Fruit fly (Drosophila melanogaster) whole organism, embryonic: ENCODE data around the gene Mgat3.
A peak's percentile ranks its signal among the peaks of the same experiment; 100 is the strongest.

ENCODE experiments used
- Atf-2 ChIP-seq: fragments of 200-800 bp; sonication (Bioruptor generic); optimal IDR thresholded peaks from 2 replicates; lab custom pipeline; 2016; ENCODE audit warnings: missing biosample characterization, missing genetic modification characterization
- Atf6 ChIP-seq: fragments of 200-800 bp; sonication (Bioruptor generic); IDR thresholded peaks from 2 replicates; pipeline ENCODE4 v1.3.6; 2022; ENCODE audit warnings: missing biosample characterization, missing genetic modification characterization
- BtbVII ChIP-seq: fragments of 200-800 bp; sonication (Bioruptor generic); optimal IDR thresholded peaks from 3 replicates; lab custom pipeline; 2017; ENCODE audit warnings: missing biosample characterization, mild to moderate bottlenecking, missing genetic modification characterization
- CG11504 ChIP-seq: fragments of 200-800 bp; sonication (Bioruptor generic); optimal IDR thresholded peaks from 3 replicates; lab custom pipeline; 2019; ENCODE audit warnings: missing biosample characterization, mild to moderate bottlenecking, missing genetic modification characterization, moderate library complexity
- CG1233 ChIP-seq: fragments of 200-800 bp; sonication (Bioruptor generic); optimal IDR thresholded peaks from 4 replicates; lab custom pipeline; 2018; ENCODE audit warnings: missing biosample characterization, mild to moderate bottlenecking, missing genetic modification characterization
- CG12659 ChIP-seq: fragments of 200-800 bp; sonication (Bioruptor generic); optimal IDR thresholded peaks from 3 replicates; lab custom pipeline; 2017; ENCODE audit warnings: mild to moderate bottlenecking, missing biosample characterization, missing genetic modification reagents, missing genetic modification characterization
- CG13123 ChIP-seq: fragments of 200-800 bp; sonication (Bioruptor generic); optimal IDR thresholded peaks from 2 replicates; lab custom pipeline; 2016; ENCODE audit warnings: missing biosample characterization, missing genetic modification characterization
- CG13296 ChIP-seq: fragments of 200-800 bp; sonication (Bioruptor generic); optimal IDR thresholded peaks from 3 replicates; lab custom pipeline; 2018; ENCODE audit warnings: missing biosample characterization, mild to moderate bottlenecking, missing genetic modification characterization
- CG2199 ChIP-seq: fragments of 200-800 bp; sonication (Bioruptor generic); IDR thresholded peaks from 3 replicates; pipeline ENCODE4 v1.3.6; 2022; ENCODE audit warnings: missing biosample characterization, missing genetic modification characterization
- CG2889 ChIP-seq: fragments of 200-800 bp; sonication (Bioruptor generic); IDR thresholded peaks from 3 replicates; pipeline ENCODE4 v1.3.6; 2022; ENCODE audit warnings: missing biosample characterization, missing genetic modification characterization
- CG31441 ChIP-seq: fragments of 200-800 bp; sonication (Bioruptor generic); IDR thresholded peaks from 2 replicates; pipeline ENCODE4 v1.3.6; 2022; ENCODE audit warnings: missing biosample characterization, missing genetic modification characterization
- CG3847 ChIP-seq: fragments of 200-800 bp; sonication (Bioruptor generic); IDR thresholded peaks from 2 replicates; pipeline ENCODE4 v1.3.6; 2022; ENCODE audit warnings: missing biosample characterization, missing genetic modification characterization
- CG42726 ChIP-seq: fragments of 200-800 bp; sonication (Bioruptor generic); IDR thresholded peaks from 2 replicates; pipeline ENCODE4 v1.3.6; 2022; ENCODE audit warnings: missing biosample characterization, missing genetic modification characterization; ENCODE audit not compliant: partially characterized antibody
- CG4360 ChIP-seq: fragments of 200-800 bp; sonication (Bioruptor generic); IDR thresholded peaks from 2 replicates; pipeline ENCODE4 v1.3.6; 2022; ENCODE audit warnings: missing biosample characterization, missing genetic modification characterization
- CG4707 ChIP-seq: fragments of 200-800 bp; sonication (Bioruptor generic); optimal IDR thresholded peaks from 2 replicates; lab custom pipeline; 2018; ENCODE audit warnings: missing biosample characterization, mild to moderate bottlenecking, missing genetic modification characterization, moderate library complexity
- CG4854 ChIP-seq: fragments of 200-800 bp; sonication (Bioruptor generic); optimal IDR thresholded peaks from 2 replicates; lab custom pipeline; 2016; ENCODE audit warnings: missing biosample characterization, missing genetic modification characterization, inconsistent platforms
- CG6254 ChIP-seq: fragments of 200-800 bp; sonication (Bioruptor generic); optimal IDR thresholded peaks from 3 replicates; lab custom pipeline; 2017; ENCODE audit warnings: mild to moderate bottlenecking, missing biosample characterization, missing genetic modification reagents, missing genetic modification characterization
- CG6854 ChIP-seq: fragments of 200-800 bp; sonication (Bioruptor generic); optimal IDR thresholded peaks from 3 replicates; lab custom pipeline; 2017; ENCODE audit warnings: missing biosample characterization, mild to moderate bottlenecking, missing genetic modification characterization
- CG7745 ChIP-seq: fragments of 200-800 bp; sonication (Bioruptor generic); optimal IDR thresholded peaks from 2 replicates; lab custom pipeline; 2018; ENCODE audit warnings: missing biosample characterization, mild to moderate bottlenecking, missing genetic modification characterization, moderate library complexity
- CG7786 ChIP-seq: fragments of 200-800 bp; sonication (Bioruptor generic); optimal IDR thresholded peaks from 2 replicates; lab custom pipeline; 2016; ENCODE audit warnings: missing biosample characterization, missing genetic modification characterization
- CG8944 ChIP-seq: fragments of 200-800 bp; sonication (Bioruptor generic); optimal IDR thresholded peaks from 3 replicates; lab custom pipeline; 2016; ENCODE audit warnings: missing biosample characterization, missing genetic modification characterization
- CG9215 ChIP-seq: fragments of 200-800 bp; sonication (Bioruptor generic); IDR thresholded peaks from 2 replicates; pipeline ENCODE4 v1.3.6; 2022; ENCODE audit warnings: missing biosample characterization, missing genetic modification characterization
- CG9437 ChIP-seq: fragments of 200-800 bp; sonication (Bioruptor generic); optimal IDR thresholded peaks from 2 replicates; lab custom pipeline; 2018; ENCODE audit warnings: missing biosample characterization, mild to moderate bottlenecking, missing genetic modification characterization
- Dek ChIP-seq: fragments of 200-800 bp; sonication (Bioruptor generic); optimal IDR thresholded peaks from 3 replicates; lab custom pipeline; 2019; ENCODE audit warnings: missing biosample characterization, mild to moderate bottlenecking, missing genetic modification characterization, moderate library complexity
- Fer2 ChIP-seq: fragments of 200-800 bp; sonication (Bioruptor generic); optimal IDR thresholded peaks from 2 replicates; lab custom pipeline; 2018; ENCODE audit warnings: missing biosample characterization, mild to moderate bottlenecking, missing genetic modification characterization, moderate library complexity
- H15 ChIP-seq: fragments of 200-800 bp; sonication (Bioruptor generic); IDR thresholded peaks from 3 replicates; pipeline ENCODE4 v1.3.6; 2022; ENCODE audit warnings: missing biosample characterization, missing genetic modification characterization
- Hr39 ChIP-seq: fragments of >200 bp; optimal IDR thresholded peaks from 2 replicates; lab custom pipeline; 2017
- Lpt ChIP-seq: fragments of >200 bp; optimal IDR thresholded peaks from 2 replicates; lab custom pipeline; 2018; ENCODE audit warnings: missing biosample characterization, missing genetic modification characterization
- Neu2 ChIP-seq: fragments of 200-800 bp; sonication (Bioruptor generic); optimal IDR thresholded peaks from 3 replicates; lab custom pipeline; 2016; ENCODE audit warnings: missing biosample characterization, missing genetic modification characterization, borderline replicate concordance
- Opbp ChIP-seq: fragments of 200-800 bp; sonication (Bioruptor generic); IDR thresholded peaks from 3 replicates; pipeline ENCODE4 v1.3.6; 2022; ENCODE audit warnings: missing biosample characterization, missing genetic modification characterization; ENCODE audit not compliant: partially characterized antibody
- Ssrp ChIP-seq: fragments of 200-800 bp; sonication (Bioruptor generic); optimal IDR thresholded peaks from 2 replicates; lab custom pipeline; 2018; ENCODE audit warnings: missing biosample characterization, mild to moderate bottlenecking, missing genetic modification characterization, moderate library complexity
- Xbp1 ChIP-seq: fragments of 200-800 bp; sonication (Bioruptor generic); optimal IDR thresholded peaks from 3 replicates; lab custom pipeline; 2016; ENCODE audit warnings: missing biosample characterization, mild to moderate bottlenecking, missing genetic modification characterization
- az2 ChIP-seq: fragments of 200-800 bp; sonication (Bioruptor generic); optimal IDR thresholded peaks from 3 replicates; lab custom pipeline; 2016; ENCODE audit warnings: missing biosample characterization, missing genetic modification characterization
- bcd ChIP-seq: fragments of 200-800 bp; sonication (Bioruptor generic); optimal IDR thresholded peaks from 2 replicates; lab custom pipeline; 2017; ENCODE audit warnings: missing biosample characterization, mild to moderate bottlenecking, missing genetic modification characterization
- chinmo ChIP-seq: fragments of 200-800 bp; sonication (Bioruptor generic); IDR thresholded peaks from 4 replicates; pipeline ENCODE4 v1.3.6; 2022; ENCODE audit warnings: missing biosample characterization, missing genetic modification characterization; ENCODE audit not compliant: partially characterized antibody
- crc ChIP-seq: fragments of 200-800 bp; sonication (Bioruptor generic); optimal IDR thresholded peaks from 2 replicates; lab custom pipeline; 2016; ENCODE audit warnings: missing biosample characterization, missing genetic modification characterization
- dysf ChIP-seq: fragments of 200-800 bp; sonication (Bioruptor generic); IDR thresholded peaks from 3 replicates; pipeline ENCODE4 v1.3.6; 2022; ENCODE audit warnings: missing biosample characterization, missing genetic modification characterization
- ems ChIP-seq: fragments of 200-800 bp; sonication (Bioruptor generic); optimal IDR thresholded peaks from 3 replicates; lab custom pipeline; 2016; ENCODE audit warnings: missing biosample characterization, missing genetic modification characterization
- ewg ChIP-seq: fragments of 200-800 bp; sonication (Bioruptor generic); optimal IDR thresholded peaks from 3 replicates; lab custom pipeline; 2017; ENCODE audit warnings: mild to moderate bottlenecking, missing biosample characterization, missing genetic modification reagents, missing genetic modification characterization
- gcm2 ChIP-seq: fragments of 200-800 bp; sonication (Bioruptor generic); optimal IDR thresholded peaks from 2 replicates; lab custom pipeline; 2016; ENCODE audit warnings: missing biosample characterization, missing genetic modification characterization
- h ChIP-seq: fragments of >200 bp; optimal IDR thresholded peaks from 2 replicates; lab custom pipeline; 2017
- hb ChIP-seq: fragments of 200-800 bp; sonication (Bioruptor generic); IDR thresholded peaks from 3 replicates; pipeline ENCODE4 v1.3.6; 2022; ENCODE audit warnings: missing biosample characterization, missing genetic modification characterization; ENCODE audit not compliant: partially characterized antibody
- ind ChIP-seq: fragments of 200-800 bp; sonication (Bioruptor generic); optimal IDR thresholded peaks from 3 replicates; lab custom pipeline; 2016; ENCODE audit warnings: missing biosample characterization, missing genetic modification characterization
- jing ChIP-seq: fragments of 200-800 bp; sonication (Bioruptor generic); optimal IDR thresholded peaks from 2 replicates; lab custom pipeline; 2018; ENCODE audit warnings: missing biosample characterization, mild to moderate bottlenecking, missing genetic modification characterization
- pnt ChIP-seq: fragments of 200-800 bp; sonication (Bioruptor generic); optimal IDR thresholded peaks from 3 replicates; lab custom pipeline; 2016; ENCODE audit warnings: missing biosample characterization, missing genetic modification characterization
- row ChIP-seq: fragments of 200-800 bp; sonication (Bioruptor generic); IDR thresholded peaks from 3 replicates; pipeline ENCODE4 v1.3.6; 2022; ENCODE audit warnings: missing biosample characterization, missing genetic modification characterization
- schlank ChIP-seq: fragments of 200-800 bp; sonication (Bioruptor generic); optimal IDR thresholded peaks from 2 replicates; lab custom pipeline; 2018; ENCODE audit warnings: missing biosample characterization, mild to moderate bottlenecking, missing genetic modification characterization
- sisA ChIP-seq: fragments of 200-800 bp; sonication (Bioruptor generic); IDR thresholded peaks from 2 replicates; pipeline ENCODE4 v1.3.6; 2022; ENCODE audit warnings: missing biosample characterization, missing genetic modification characterization
- sr ChIP-seq: fragments of 200-800 bp; sonication (Bioruptor generic); IDR thresholded peaks from 3 replicates; pipeline ENCODE4 v1.3.6; 2022; ENCODE audit warnings: missing biosample characterization, missing genetic modification characterization
- stwl ChIP-seq: fragments of 200-800 bp; sonication (Bioruptor generic); optimal IDR thresholded peaks from 3 replicates; lab custom pipeline; 2018; ENCODE audit warnings: missing biosample characterization, mild to moderate bottlenecking, missing genetic modification characterization, moderate library complexity
- zfh2 ChIP-seq: fragments of 200-800 bp; sonication (Bioruptor generic); optimal IDR thresholded peaks from 2 replicates; lab custom pipeline; 2016; ENCODE audit warnings: missing biosample characterization, missing genetic modification characterization

Gene Mgat3

dm6 chr2L:13145035-13145683 is 37.2 kb downstream of the Mgat3 start (continued):
- no peak for TF ChIP-seq CG4360 (GFP tag; lab: Robert Waterston, UW)
- TF ChIP-seq pnt, result peak; percentile 41
- TF ChIP-seq ewg (GFP tag; lab: Kevin White, UChicago), result peak; percentile 23
- peak; percentile 58 for TF ChIP-seq Fer2
- TF ChIP-seq h, result no peak
- TF ChIP-seq row (GFP tag; lab: Robert Waterston, UW), result peak; percentile 88
- peak; percentile 66; the same call in 2 of the 3 replicates for TF ChIP-seq H15 (GFP tag; lab: Robert Waterston, UW)
- no peak for TF ChIP-seq Neu2 (GFP tag; lab: Kevin White, UChicago)
- peak; percentile 84; the same call in 2 of the 4 replicates for TF ChIP-seq chinmo (GFP tag; lab: Robert Waterston, UW)
- no peak for TF ChIP-seq stwl (tag; lab: Kevin White, UChicago)
- no peak for TF ChIP-seq jing
- peak; percentile 85 for TF ChIP-seq Atf6 (GFP tag; lab: Robert Waterston, UW)
- peak; percentile 54 for TF ChIP-seq CG1233 (GFP tag; lab: Kevin White, UChicago)
- peak; percentile 41 for TF ChIP-seq CG9437 (GFP tag; lab: Kevin White, UChicago)
- TF ChIP-seq BtbVII (GFP tag; lab: Kevin White, UChicago), result peak; percentile 75
- peak; percentile 74 for TF ChIP-seq CG31441 (GFP tag; lab: Robert Waterston, UW)
- peak; percentile 65 for TF ChIP-seq CG4854 (GFP tag; lab: Kevin White, UChicago)
- TF ChIP-seq CG3847, result peak; percentile 86
- peak; percentile 76 for TF ChIP-seq CG6854 (GFP tag; lab: Kevin White, UChicago)
- no peak for TF ChIP-seq sr
- no peak for TF ChIP-seq Lpt (GFP tag; lab: Kevin White, UChicago)
- TF ChIP-seq Xbp1 (GFP tag; lab: Kevin White, UChicago), result peak; percentile 76
- TF ChIP-seq Atf-2 (GFP tag; lab: Kevin White, UChicago), result peak; percentile 70
- peak; percentile 6 for TF ChIP-seq schlank (tag; lab: Kevin White, UChicago)
- peak; percentile 78 for TF ChIP-seq zfh2 (GFP tag; lab: Kevin White, UChicago)
- TF ChIP-seq bcd (GFP tag; lab: Kevin White, UChicago), result peak; percentile 71
- peak; percentile 47 for TF ChIP-seq crc (GFP tag; lab: Kevin White, UChicago)
- TF ChIP-seq Dek (tag; lab: Kevin White, UChicago), result peak; percentile 70
- no peak for TF ChIP-seq hb (GFP tag; lab: Robert Waterston, UW)
- TF ChIP-seq CG8944, result peak; percentile 48
- TF ChIP-seq ind (GFP tag; lab: Kevin White, UChicago), result peak; percentile 83
- TF ChIP-seq sisA, result peak; percentile 48; the same call in 1 of the 2 replicates
- peak; percentile 80 for TF ChIP-seq CG12659 (GFP tag; lab: Kevin White, UChicago)
- no peak for TF ChIP-seq CG42726 (GFP tag; lab: Robert Waterston, UW)
- peak; percentile 80 for TF ChIP-seq CG13296 (GFP tag; lab: Kevin White, UChicago)
- TF ChIP-seq Ssrp (tag; lab: Kevin White, UChicago), result no peak
- no peak for TF ChIP-seq CG2199 (GFP tag; lab: Robert Waterston, UW)
- peak; percentile 59 for TF ChIP-seq CG7786 (GFP tag; lab: Kevin White, UChicago)
- TF ChIP-seq CG4707 (GFP tag; lab: Kevin White, UChicago), result no peak
- TF ChIP-seq dysf (GFP tag; lab: Robert Waterston, UW), result peak; percentile 93
- no peak for TF ChIP-seq Hr39 (lab: Kevin White, UChicago)
- TF ChIP-seq Opbp (GFP tag; lab: Robert Waterston, UW), result no peak
- TF ChIP-seq CG6254, result no peak
- no peak for TF ChIP-seq CG7745 (tag; lab: Kevin White, UChicago)
- TF ChIP-seq ems (GFP tag; lab: Kevin White, UChicago), result peak; percentile 61
- peak; percentile 88 for TF ChIP-seq CG11504 (tag; lab: Kevin White, UChicago)
- no peak for TF ChIP-seq gcm2 (GFP tag; lab: Kevin White, UChicago)
- 0 out of 3 replicates have a peak, but pooled peaks have one; percentile 37 for TF ChIP-seq CG2889 (GFP tag; lab: Robert Waterston, UW)
- peak; percentile 83 for TF ChIP-seq CG9215 (GFP tag; lab: Robert Waterston, UW)
- TF ChIP-seq CG13123 (GFP tag; lab: Kevin White, UChicago), result peak; percentile 29
- peak; percentile 39 for TF ChIP-seq az2
